In the genomic region with DNA sequence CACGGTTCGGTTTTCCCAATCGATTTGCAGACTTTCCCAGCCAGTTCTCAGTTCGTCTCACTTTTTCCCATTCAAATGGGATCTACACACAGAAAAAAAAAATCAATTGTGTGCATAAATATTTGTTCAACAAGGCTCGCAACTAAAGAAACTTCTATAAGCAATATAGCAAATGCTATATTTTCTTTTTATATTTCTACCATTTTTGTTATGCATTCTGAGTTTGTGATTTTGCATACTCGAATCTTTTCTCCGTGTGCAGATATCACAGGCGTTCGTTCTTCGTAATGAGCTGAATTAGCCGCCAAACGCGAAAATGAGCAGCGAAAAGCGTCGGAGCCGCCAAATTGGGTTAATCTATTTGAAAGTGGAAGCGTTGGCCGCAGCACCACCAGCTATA, we compare ENCODE assay signal across 3 fruit fly cellular contexts.
TF ChIP-seq lines count a peak whose summit lies in the region.

No protein-coding gene starts in this region.

- no peak for TF ChIP-seq CTCF in whole organism, embryonic (GFP tag; optimal IDR thresholded peaks at IDR 0.05; lab: Kevin White, UChicago)

TF ChIP-seq in whole organism, embryonic, 481 proteins besides CTCF, POLR2A, EP300 and RAD21 (continues in another document):
- TF ChIP-seq p53 (GFP tag; optimal IDR thresholded peaks at IDR 0.05; lab: Kevin White, UChicago) (no peak), B-H1 (GFP tag; IDR thresholded peaks at IDR 0.05; lab: Robert Waterston, UW) (no peak), run (tag; optimal IDR thresholded peaks at IDR 0.05; lab: Kevin White, UChicago) (no peak), CG17361 (GFP tag; IDR thresholded peaks at IDR 0.05; lab: Robert Waterston, UW) (no peak), Oaz (GFP tag; IDR thresholded peaks at IDR 0.05; lab: Robert Waterston, UW) (no peak), Bdp1 (GFP tag; optimal IDR thresholded peaks at IDR 0.05; lab: Kevin White, UChicago) (no peak), CG15696 (tag; optimal IDR thresholded peaks at IDR 0.05; lab: Kevin White, UChicago) (no peak), Spps (tag; optimal IDR thresholded peaks at IDR 0.05; lab: Kevin White, UChicago) (no peak), ssp (GFP tag; IDR thresholded peaks at IDR 0.05; lab: Robert Waterston, UW) (no peak), Hr51 (GFP tag; optimal IDR thresholded peaks at IDR 0.05; lab: Kevin White, UChicago) (no peak), CG8388 (GFP tag; optimal IDR thresholded peaks at IDR 0.05; lab: Kevin White, UChicago) (no peak), CG17568 (GFP tag; optimal IDR thresholded peaks at IDR 0.05; lab: Kevin White, UChicago) (no peak), ftz-f1 (GFP tag; optimal IDR thresholded peaks at IDR 0.05; lab: Kevin White, UChicago) (no peak), CG11560 (tag; IDR thresholded peaks at IDR 0.05; lab: Robert Waterston, UW) (no peak), Lim3 (GFP tag; IDR thresholded peaks at IDR 0.05; lab: Robert Waterston, UW) (no peak), CG7963 (GFP tag; IDR thresholded peaks at IDR 0.05; lab: Robert Waterston, UW; ENCODE audit: partially characterized antibody) (no peak), Usf (GFP tag; optimal IDR thresholded peaks at IDR 0.05; lab: Kevin White, UChicago) (no peak), CHES-1-like (GFP tag; optimal IDR thresholded peaks at IDR 0.05; lab: Kevin White, UChicago) (no peak), CG10274 (GFP tag; optimal IDR thresholded peaks at IDR 0.05; lab: Kevin White, UChicago) (no peak), Atf-2 (GFP tag; optimal IDR thresholded peaks at IDR 0.05; lab: Kevin White, UChicago) (no peak), zen (tag; optimal IDR thresholded peaks at IDR 0.05; lab: Kevin White, UChicago) (no peak), gcm (GFP tag; optimal IDR thresholded peaks at IDR 0.05; lab: Kevin White, UChicago) (no peak), CG11398 (GFP tag; optimal IDR thresholded peaks at IDR 0.05; lab: Kevin White, UChicago) (no peak), CG13296 (GFP tag; optimal IDR thresholded peaks at IDR 0.05; lab: Kevin White, UChicago) (no peak), Xbp1 (GFP tag; optimal IDR thresholded peaks at IDR 0.05; lab: Kevin White, UChicago) (no peak), Pdp1 (GFP tag; optimal IDR thresholded peaks at IDR 0.05; lab: Kevin White, UChicago) (no peak), CG7987 (GFP tag; optimal IDR thresholded peaks at IDR 0.05; lab: Kevin White, UChicago) (no peak), CG10431 (GFP tag; optimal IDR thresholded peaks at IDR 0.05; lab: Kevin White, UChicago) (no peak), C15 (GFP tag; IDR thresholded peaks at IDR 0.05; lab: Robert Waterston, UW) (no peak), NC2α (GFP tag; optimal IDR thresholded peaks at IDR 0.05; lab: Kevin White, UChicago) (no peak), Asciz (GFP tag; optimal IDR thresholded peaks at IDR 0.05; lab: Kevin White, UChicago) (no peak)

TF ChIP-seq in whole organism, prepupa, 60 proteins besides CTCF, POLR2A, EP300 and RAD21:
- TF ChIP-seq topi (GFP tag; optimal IDR thresholded peaks at IDR 0.05; lab: Kevin White, UChicago) (no peak), CG15336 (GFP tag; IDR thresholded peaks at IDR 0.05; lab: Robert Waterston, UW) (peak; percentile 73), Eip75B (GFP tag; optimal IDR thresholded peaks at IDR 0.05; lab: Kevin White, UChicago) (no peak), net (GFP tag; optimal IDR thresholded peaks at IDR 0.05; lab: Kevin White, UChicago) (no peak), CG32006 (GFP tag; optimal IDR thresholded peaks at IDR 0.05; lab: Kevin White, UChicago) (peak; percentile 62), Eip78C (GFP tag; lab: Kevin White, UChicago) (peak; percentile 52), OdsH (GFP tag; optimal IDR thresholded peaks at IDR 0.05; lab: Kevin White, UChicago) (peak; percentile 9), Eip93F (GFP tag; optimal IDR thresholded peaks at IDR 0.05; lab: Kevin White, UChicago) (no peak), CG6163 (GFP tag; IDR thresholded peaks at IDR 0.05; lab: Robert Waterston, UW) (peak; percentile 27; the same call in 1 of the 3 replicates), CG8119 (GFP tag; IDR thresholded peaks at IDR 0.05; lab: Robert Waterston, UW) (peak; percentile 52; the same call in 1 of the 3 replicates), CG6276 (GFP tag; optimal IDR thresholded peaks at IDR 0.05; lab: Kevin White, UChicago) (peak; percentile 22), esn (GFP tag; optimal IDR thresholded peaks at IDR 0.05; lab: Kevin White, UChicago) (no peak), eg (GFP tag; IDR thresholded peaks at IDR 0.05; lab: Robert Waterston, UW) (peak; percentile 68), CG8319 (GFP tag; optimal IDR thresholded peaks at IDR 0.05; lab: Kevin White, UChicago) (no peak), Hr4 (GFP tag; optimal IDR thresholded peaks at IDR 0.05; lab: Kevin White, UChicago) (peak; percentile 21)
TF ChIP-seq in whole organism, prepupa: peak in this region for 9.

TF ChIP-seq in whole organism, pupa, 21 proteins besides CTCF, POLR2A, EP300 and RAD21:
- TF ChIP-seq CG4496 (GFP tag; IDR thresholded peaks at IDR 0.05; lab: Robert Waterston, UW): peak; percentile 58; the same call in 2 of the 3 replicates
- TF ChIP-seq D1 (tag; optimal IDR thresholded peaks at IDR 0.05; lab: Kevin White, UChicago): no peak
- peak; percentile 44; the same call in 1 of the 3 replicates for TF ChIP-seq fd96Ca (GFP tag; IDR thresholded peaks at IDR 0.05; lab: Robert Waterston, UW)
- TF ChIP-seq Pif1A (GFP tag; optimal IDR thresholded peaks at IDR 0.05; lab: Kevin White, UChicago): no peak
- TF ChIP-seq CG8301 (tag; optimal IDR thresholded peaks at IDR 0.05; lab: Kevin White, UChicago): peak; percentile 21
- no peak for TF ChIP-seq rn (GFP tag; IDR thresholded peaks at IDR 0.05; lab: Robert Waterston, UW)
- TF ChIP-seq CG32121 (GFP tag; IDR thresholded peaks at IDR 0.05; lab: Robert Waterston, UW): no peak; the same call in 1 of the 2 replicates
- peak; percentile 56; the same call in 1 of the 2 replicates for TF ChIP-seq Ets98B (GFP tag; IDR thresholded peaks at IDR 0.05; lab: Robert Waterston, UW)
- no peak for TF ChIP-seq CG9948 (tag; optimal IDR thresholded peaks at IDR 0.05; lab: Kevin White, UChicago)
- TF ChIP-seq CG13204 (GFP tag; optimal IDR thresholded peaks at IDR 0.05; lab: Kevin White, UChicago): no peak
- TF ChIP-seq CG14655 (GFP tag; optimal IDR thresholded peaks at IDR 0.05; lab: Kevin White, UChicago): peak; percentile 32
- TF ChIP-seq gl (tag; optimal IDR thresholded peaks at IDR 0.05; lab: Kevin White, UChicago): no peak
